Fruit fly (Drosophila melanogaster): ENCODE results near the gene CG42327.

The CG42327 gene

DNA sequence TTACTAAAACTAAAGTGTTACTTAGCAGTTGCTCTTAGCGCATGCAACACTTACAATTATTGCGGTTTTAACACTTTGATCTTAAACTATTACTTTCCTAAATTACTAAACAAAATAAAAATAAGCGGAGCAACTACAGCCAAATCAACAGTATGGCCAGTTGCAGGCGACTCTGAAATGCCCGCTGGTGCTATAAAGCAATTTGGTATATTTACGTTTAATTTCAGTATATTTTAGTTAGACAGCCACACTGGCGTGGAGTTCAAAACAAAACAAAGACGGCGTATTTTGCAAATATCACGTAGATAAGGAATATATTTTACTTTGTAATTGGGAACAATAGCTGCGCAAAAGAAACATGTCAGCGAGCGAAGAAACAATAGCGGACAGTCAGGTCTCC lies 23.6 kb downstream of the CG42327 start, which contains the start of the genes Taf12 and Ho (continued):
- TF ChIP-seq CG11696 (GFP tag; IDR thresholded peaks at IDR 0.05) (no peak), ssp (GFP tag; IDR thresholded peaks at IDR 0.05) (no peak), grau (tag; optimal IDR thresholded peaks at IDR 0.05) (peak; percentile 28), sug (tag; optimal IDR thresholded peaks at IDR 0.05) (no peak), Oli (tag; optimal IDR thresholded peaks at IDR 0.05) (no peak), stwl (tag; optimal IDR thresholded peaks at IDR 0.05) (peak; percentile 84), MESR4 (GFP tag; optimal IDR thresholded peaks at IDR 0.05) (peak; percentile 81), Hr51 (GFP tag; optimal IDR thresholded peaks at IDR 0.05) (no peak), CG17186 (GFP tag; optimal IDR thresholded peaks at IDR 0.05) (peak; percentile 1), Gug (GFP tag; IDR thresholded peaks at IDR 0.05) (no peak), Ssrp (tag; optimal IDR thresholded peaks at IDR 0.05) (no peak), Awh (GFP tag; IDR thresholded peaks at IDR 0.05) (no peak), Pdp1 (GFP tag; optimal IDR thresholded peaks at IDR 0.05) (no peak), Side (GFP tag; optimal IDR thresholded peaks at IDR 0.05) (no peak), chif (GFP tag; optimal IDR thresholded peaks at IDR 0.05) (no peak), CTCF (GFP tag; optimal IDR thresholded peaks at IDR 0.05) (peak; percentile 58), Atf3 (GFP tag; optimal IDR thresholded peaks at IDR 0.05) (no peak), Dip2 (GFP tag; IDR thresholded peaks at IDR 0.05) (no peak), dm (GFP tag; optimal IDR thresholded peaks at IDR 0.05) (no peak), exex (tag; optimal IDR thresholded peaks at IDR 0.05) (peak; percentile 36), vvl (GFP tag; IDR thresholded peaks at IDR 0.05) (peak; percentile 20; the same call in 1 of the 2 replicates), abd-A (tag; optimal IDR thresholded peaks at IDR 0.05) (no peak), Lhr (GFP tag; optimal IDR thresholded peaks at IDR 0.05) (peak; percentile 26), Hmr (GFP tag; optimal IDR thresholded peaks at IDR 0.05) (peak; percentile 30), bbx (GFP tag; IDR thresholded peaks at IDR 0.05; ENCODE audit: partially characterized antibody) (0 out of 2 replicates have a peak, but pooled peaks have one; percentile 40), Camta (GFP tag; optimal IDR thresholded peaks at IDR 0.05) (no peak), CG4707 (GFP tag; optimal IDR thresholded peaks at IDR 0.05) (no peak), CG2678 (tag; optimal IDR thresholded peaks at IDR 0.05) (no peak), Hsf (GFP tag; optimal IDR thresholded peaks at IDR 0.05) (no peak), pb (GFP tag; optimal IDR thresholded peaks at IDR 0.05) (no peak), jing (GFP tag; optimal IDR thresholded peaks at IDR 0.05) (no peak), Ets97D (GFP tag; optimal IDR thresholded peaks at IDR 0.05) (peak; percentile 46), CG4404 (GFP tag; IDR thresholded peaks at IDR 0.05) (no peak), usp (GFP tag; optimal IDR thresholded peaks at IDR 0.05) (no peak), CG7271 (tag; optimal IDR thresholded peaks at IDR 0.05) (no peak), Med (GFP tag) (peak; percentile 86), CG7372 (GFP tag; IDR thresholded peaks at IDR 0.05) (no peak), CoRest (tag; optimal IDR thresholded peaks at IDR 0.05) (no peak), CG14965 (GFP tag; optimal IDR thresholded peaks at IDR 0.05; ENCODE audit: borderline replicate concordance) (no peak), CG9797 (GFP tag; optimal IDR thresholded peaks at IDR 0.05) (peak; percentile 93), gfzf (GFP tag; optimal IDR thresholded peaks at IDR 0.05) (peak; percentile 93), CHES-1-like (GFP tag; optimal IDR thresholded peaks at IDR 0.05) (peak; percentile 36), Myb (GFP tag; optimal IDR thresholded peaks at IDR 0.05) (peak; percentile 55), br (optimal IDR thresholded peaks at IDR 0.05) (no peak), maf-S (GFP tag; optimal IDR thresholded peaks at IDR 0.05) (no peak), az2 (GFP tag; optimal IDR thresholded peaks at IDR 0.05) (no peak), dimm (GFP tag; IDR thresholded peaks at IDR 0.05) (no peak), sim (GFP tag; IDR thresholded peaks at IDR 0.05) (no peak), CG15601 (tag; optimal IDR thresholded peaks at IDR 0.05) (peak; percentile 9), slp2 (GFP tag; optimal IDR thresholded peaks at IDR 0.05) (no peak), CG11247 (GFP tag; IDR thresholded peaks at IDR 0.05) (no peak), Meics (GFP tag; optimal IDR thresholded peaks at IDR 0.05) (no peak), Dfd (GFP tag; optimal IDR thresholded peaks at IDR 0.05) (no peak)
